Fruit fly (Drosophila melanogaster) whole organism, wandering third instar larva: ENCODE data around the gene CG15255.
A peak's percentile ranks its signal among the peaks of the same experiment; 100 is the strongest.

ENCODE experiments used
- Abd-B ChIP-seq: fragments of >200 bp; optimal IDR thresholded peaks from 2 replicates; lab custom pipeline; 2017; ENCODE audit warnings: missing biosample characterization, missing genetic modification characterization
- CrebA ChIP-seq: fragments of 200-800 bp; sonication (Bioruptor generic); optimal IDR thresholded peaks from 2 replicates; lab custom pipeline; 2016; ENCODE audit warnings: missing biosample characterization, mild to moderate bottlenecking, missing genetic modification characterization, borderline replicate concordance
- HLH106 ChIP-seq: fragments of 200-800 bp; optimal IDR thresholded peaks from 3 replicates; lab custom pipeline; 2019; ENCODE audit warnings: missing biosample characterization, mild to moderate bottlenecking, missing genetic modification characterization, moderate library complexity
- Hnf4 ChIP-seq: fragments of 200-800 bp; sonication (Bioruptor generic); optimal IDR thresholded peaks from 2 replicates; lab custom pipeline; 2016; ENCODE audit warnings: missing biosample characterization, mild to moderate bottlenecking, missing genetic modification characterization
- Hr78 ChIP-seq: fragments of >200 bp; optimal IDR thresholded peaks from 2 replicates; lab custom pipeline; 2017; ENCODE audit warnings: missing biosample characterization, missing genetic modification characterization
- Mio ChIP-seq: sonication (Bioruptor generic); optimal IDR thresholded peaks from 2 replicates; lab custom pipeline; 2016; ENCODE audit warnings: missing biosample characterization, missing genetic modification characterization
- Myc ChIP-seq: fragments of >200 bp; optimal IDR thresholded peaks from 2 replicates; lab custom pipeline; 2017
- N ChIP-seq: fragments of >200 bp; optimal IDR thresholded peaks from 2 replicates; lab custom pipeline; 2018; ENCODE audit warnings: missing biosample characterization, missing external identifiers, missing genetic modification characterization
- OdsH ChIP-seq: fragments of 200-800 bp; sonication (Bioruptor generic); optimal IDR thresholded peaks from 2 replicates; lab custom pipeline; 2016; ENCODE audit warnings: missing biosample characterization, mild to moderate bottlenecking, missing genetic modification characterization
- Rel ChIP-seq, 2 experiments: fragments of 200-800 bp; sonication (Bioruptor generic) in 1 of 2; optimal IDR thresholded peaks; 2 replicates in 1 of 2; 3 replicates in 1 of 2; lab custom pipeline; 2016 to 2019; ENCODE audit warnings: mild to moderate bottlenecking in 2 of 2, missing biosample characterization in 2 of 2, missing genetic modification characterization in 2 of 2, moderate library complexity in 1 of 2
- Vsx2 ChIP-seq: fragments of 200-300, 225-300 bp; sonication (Bioruptor generic); optimal IDR thresholded peaks from 2 replicates; lab custom pipeline; 2018; ENCODE audit warnings: missing biosample characterization, missing genetic modification characterization; ENCODE audit not compliant: partially characterized antibody
- dmrt93B ChIP-seq: fragments of 200-800 bp; sonication (Bioruptor generic); optimal IDR thresholded peaks from 2 replicates; lab custom pipeline; 2018; ENCODE audit warnings: missing biosample characterization, mild to moderate bottlenecking, missing genetic modification characterization
- dsf ChIP-seq: sonication (Bioruptor generic); optimal IDR thresholded peaks from 2 replicates; lab custom pipeline; 2016; ENCODE audit warnings: missing biosample characterization, missing genetic modification characterization, borderline replicate concordance
- h ChIP-seq: fragments of 200-800 bp; sonication (Bioruptor generic); optimal IDR thresholded peaks from 3 replicates; lab custom pipeline; 2016; ENCODE audit warnings: missing biosample characterization, mild to moderate bottlenecking, missing genetic modification characterization
- psq ChIP-seq: fragments of 200-800 bp; sonication (Bioruptor generic); optimal IDR thresholded peaks from 3 replicates; lab custom pipeline; 2017; ENCODE audit warnings: missing biosample characterization, mild to moderate bottlenecking, missing genetic modification characterization, moderate library complexity
- sage ChIP-seq: fragments of 200-800 bp; sonication (Bioruptor generic); optimal IDR thresholded peaks from 2 replicates; lab custom pipeline; 2016; ENCODE audit warnings: missing biosample characterization, mild to moderate bottlenecking, missing genetic modification characterization
- sv ChIP-seq: fragments of 200-800 bp; sonication (Bioruptor generic); optimal IDR thresholded peaks from 3 replicates; lab custom pipeline; 2016; ENCODE audit warnings: missing biosample characterization, missing genetic modification characterization
- woc ChIP-seq: sonication (Bioruptor generic); optimal IDR thresholded peaks from 2 replicates; lab custom pipeline; 2016; ENCODE audit warnings: missing biosample characterization, mild to moderate bottlenecking, missing genetic modification characterization

The CG15255 gene

dm6 chr2L:15614728-15615127 lies 3.2 kb upstream of the CG15255 start, which contains the start of gene CG15254:
TSS of gene CG15254 (minus strand) at chr2L:15614828.
- TF ChIP-seq Rel (GFP tag; optimal IDR thresholded peaks at IDR 0.05; lab: Kevin White, UChicago): no peak
- no peak for TF ChIP-seq Rel (tag; optimal IDR thresholded peaks at IDR 0.05; lab: Kevin White, UChicago)
- no peak for TF ChIP-seq CrebA
- TF ChIP-seq dsf (GFP tag; lab: Kevin White, UChicago): no peak
- no peak for TF ChIP-seq sv
- TF ChIP-seq sage (GFP tag; lab: Kevin White, UChicago): no peak
- no peak for TF ChIP-seq N
- no peak for TF ChIP-seq woc (GFP tag; lab: Kevin White, UChicago)
- no peak for TF ChIP-seq dmrt93B
- TF ChIP-seq OdsH (GFP tag; lab: Kevin White, UChicago): no peak
- no peak for TF ChIP-seq HLH106 (tag; lab: Kevin White, UChicago)
- TF ChIP-seq psq: no peak

dm6 chr2L:15613285-15613912 lies 1.9 kb upstream of the CG15255 start, which contains the start of gene Semp1:
TSS of gene Semp1 (minus strand) at chr2L:15613335.
- TF ChIP-seq N (no peak), Mio (no peak), h (GFP tag; lab: Kevin White, UChicago) (no peak), Abd-B (GFP tag; lab: Kevin White, UChicago) (no peak), OdsH (GFP tag; lab: Kevin White, UChicago) (no peak), sage (GFP tag; lab: Kevin White, UChicago) (no peak), woc (GFP tag; lab: Kevin White, UChicago) (no peak), Hr78 (GFP tag; lab: Kevin White, UChicago) (no peak)
- TF ChIP-seq, all 38 proteins: peak for 0

- TF ChIP-seq Vsx2 (GFP tag; lab: Kevin White, UChicago) (peak; percentile 84), Hnf4 (GFP tag; lab: Kevin White, UChicago) (no peak), Myc (lab: Kevin White, UChicago) (peak; percentile 24)
Observed at dm6 chr2L:15609139-15609538, 2.4 kb downstream of the CG15255 start.
